Fruit fly (Drosophila melanogaster): ENCODE measurements around the gene Ten-a.

The Ten-a gene

DNA sequence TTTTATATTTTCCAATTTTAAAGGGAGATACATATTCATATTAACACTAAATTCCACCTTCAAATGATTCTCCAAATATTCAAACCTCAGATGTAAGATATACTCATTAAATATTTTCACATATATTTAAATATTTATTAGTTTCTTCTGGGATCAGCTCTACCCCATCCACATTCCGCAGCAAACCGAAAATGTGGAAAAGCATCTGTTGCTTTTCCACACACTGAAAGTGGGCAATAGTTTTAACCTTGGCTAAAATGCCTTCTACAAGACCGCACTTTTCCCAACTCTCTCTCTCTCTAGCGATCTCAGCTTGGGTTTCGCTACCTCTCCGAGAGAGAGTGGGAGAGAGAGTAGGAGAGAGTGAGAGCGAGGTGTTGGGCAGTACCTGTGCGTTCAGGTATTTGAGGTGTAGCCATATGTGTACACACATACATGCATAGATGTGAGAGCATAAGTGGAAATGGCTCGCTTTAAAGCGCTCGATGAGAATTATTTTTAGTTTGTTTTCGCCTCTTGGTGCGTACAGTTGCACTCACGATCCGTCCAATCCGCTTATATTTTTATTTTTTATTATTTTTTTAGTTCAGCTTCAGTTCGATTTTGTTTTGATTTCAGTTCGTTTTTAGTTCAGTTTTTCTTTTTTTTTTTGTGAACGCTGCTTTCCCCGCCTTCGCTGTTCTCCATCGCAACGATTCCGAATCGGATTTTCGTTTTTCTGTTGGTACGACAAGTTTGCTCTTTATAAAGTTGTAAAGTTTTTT, 36.6 kb upstream of the Ten-a start, which contains the start of gene CG1806 (continued):
- TF ChIP-seq hb (GFP tag; IDR thresholded peaks at IDR 0.05; ENCODE audit: partially characterized antibody) (no peak), CG43689 (GFP tag; IDR thresholded peaks at IDR 0.05) (no peak), Dad (GFP tag; optimal IDR thresholded peaks at IDR 0.05) (no peak), pho (GFP tag; optimal IDR thresholded peaks at IDR 0.05) (no peak), CkIIα-i1 (GFP tag; IDR thresholded peaks at IDR 0.05) (no peak), CG30020 (tag; optimal IDR thresholded peaks at IDR 0.05) (no peak), Chrac-16 (GFP tag; optimal IDR thresholded peaks at IDR 0.05) (peak; percentile 2), CoRest (tag; optimal IDR thresholded peaks at IDR 0.05) (no peak), fd96Cb (tag; optimal IDR thresholded peaks at IDR 0.05) (no peak), CG15269 (tag; optimal IDR thresholded peaks at IDR 0.05) (peak; percentile 4), pzg (GFP tag; optimal IDR thresholded peaks at IDR 0.05) (no peak), Rfx (GFP tag; IDR thresholded peaks at IDR 0.05) (peak; percentile 24; the same call in 1 of the 2 replicates), CG1024 (GFP tag; IDR thresholded peaks at IDR 0.05) (no peak), otp (GFP tag; IDR thresholded peaks at IDR 0.05) (peak; percentile 22; the same call in 1 of the 3 replicates), Aef1 (GFP tag; IDR thresholded peaks at IDR 0.05) (no peak), CG4617 (GFP tag; optimal IDR thresholded peaks at IDR 0.05; ENCODE audit: borderline replicate concordance) (no peak), CG8388 (GFP tag; optimal IDR thresholded peaks at IDR 0.05) (no peak), Mes4 (GFP tag; optimal IDR thresholded peaks at IDR 0.05) (no peak), Xbp1 (GFP tag; optimal IDR thresholded peaks at IDR 0.05) (no peak), mld (GFP tag; IDR thresholded peaks at IDR 0.05; ENCODE audit: partially characterized antibody) (no peak), CG3407 (GFP tag; optimal IDR thresholded peaks at IDR 0.05) (no peak), ase (GFP tag; IDR thresholded peaks at IDR 0.05) (no peak), Dll (GFP tag; IDR thresholded peaks at IDR 0.05; ENCODE audit: partially characterized antibody) (0 out of 4 replicates have a peak, but pooled peaks have one; percentile 51), CG13894 (tag; optimal IDR thresholded peaks at IDR 0.05) (no peak), CG2678 (tag; optimal IDR thresholded peaks at IDR 0.05) (peak; percentile 6), CG11560 (tag; IDR thresholded peaks at IDR 0.05) (no peak), eyg (GFP tag; optimal IDR thresholded peaks at IDR 0.05) (no peak), Kr (GFP tag; optimal IDR thresholded peaks at IDR 0.05) (no peak), aop (GFP tag; IDR thresholded peaks at IDR 0.05) (no peak), CG6765 (GFP tag; optimal IDR thresholded peaks at IDR 0.05) (no peak), NFAT (GFP tag; IDR thresholded peaks at IDR 0.05) (no peak), Abd-B (GFP tag; optimal IDR thresholded peaks at IDR 0.05) (no peak)

DNA sequence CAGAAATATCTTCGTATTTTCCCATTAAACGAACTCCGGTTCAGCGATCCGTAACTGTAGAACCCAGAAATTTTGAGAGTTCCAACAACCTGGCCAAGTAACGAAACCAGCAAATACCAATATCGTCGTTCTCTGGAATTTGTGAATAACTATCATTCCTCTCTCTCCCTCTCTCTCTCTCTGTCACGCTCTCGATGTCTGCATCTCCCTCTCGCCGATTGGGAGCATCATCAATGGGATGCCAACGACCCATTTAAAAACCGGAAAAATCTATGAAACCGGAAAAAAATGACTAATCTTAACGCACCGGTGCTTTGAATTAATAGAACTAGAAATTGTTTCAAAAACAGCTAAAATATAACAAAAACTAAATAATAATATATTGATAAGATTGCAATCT, 35.9 kb upstream of the Ten-a start:
- TF ChIP-seq CG15696 (tag; optimal IDR thresholded peaks at IDR 0.05) (no peak), sens (GFP tag) (peak; percentile 28), HmgZ (tag; optimal IDR thresholded peaks at IDR 0.05) (no peak), grn (GFP tag; optimal IDR thresholded peaks at IDR 0.05) (peak; percentile 15), Deaf1 (tag; optimal IDR thresholded peaks at IDR 0.05) (no peak), Dfd (GFP tag; optimal IDR thresholded peaks at IDR 0.05) (no peak), Trl (optimal IDR thresholded peaks at IDR 0.05) (peak; percentile 71 to 77), Trl (GFP tag; optimal IDR thresholded peaks at IDR 0.05) (no peak), salm (tag; optimal IDR thresholded peaks at IDR 0.05) (no peak), org-1 (GFP tag; optimal IDR thresholded peaks at IDR 0.05) (no peak), CG5953 (GFP tag; IDR thresholded peaks at IDR 0.05) (no peak), CG1792 (GFP tag; optimal IDR thresholded peaks at IDR 0.05) (no peak), Mrtf (GFP tag; IDR thresholded peaks at IDR 0.05) (no peak), CG3995 (GFP tag; optimal IDR thresholded peaks at IDR 0.05) (no peak), bigmax (GFP tag; optimal IDR thresholded peaks at IDR 0.05) (no peak), Hr3 (GFP tag; optimal IDR thresholded peaks at IDR 0.05) (no peak), CG6254 (GFP tag; optimal IDR thresholded peaks at IDR 0.05) (no peak), ac (GFP tag; optimal IDR thresholded peaks at IDR 0.05) (no peak), Adf1 (GFP tag; IDR thresholded peaks at IDR 0.05) (no peak), CG12769 (tag; optimal IDR thresholded peaks at IDR 0.05) (peak; percentile 77), ab (GFP tag; optimal IDR thresholded peaks at IDR 0.05) (no peak)
